Worm (Caenorhabditis elegans) whole organism, midembryonic: ENCODE data around the gene irld-24.

ENCODE experiments used
- T22C8.4 ChIP-seq: fragments of 200-800 bp; sonication (Bioruptor generic); IDR thresholded peaks from 2 replicates; pipeline ENCODE4 v1.3.6; 2022; ENCODE audit warnings: missing genetic modification characterization, missing compliant biosample characterization
- cog-1 ChIP-seq: sonication (generic microtip); optimal IDR thresholded peaks from 2 replicates; lab custom pipeline; 2016; ENCODE audit warnings: missing genetic modification characterization, missing compliant biosample characterization
- klf-2 ChIP-seq: fragments of 200-800 bp; sonication (Bioruptor generic); conservative IDR thresholded peaks from 2 replicates; pipeline ENCODE4 v1.3.6; 2022; ENCODE audit warnings: missing genetic modification reagents, missing genetic modification characterization, missing compliant biosample characterization
- med-1 ChIP-seq: sonication (generic microtip); optimal IDR thresholded peaks from 2 replicates; lab custom pipeline; 2017; ENCODE audit warnings: missing genetic modification characterization, mild to moderate bottlenecking, missing compliant biosample characterization, antibody characterized with exemption, missing genetic modification reagents; ENCODE audit not compliant: insufficient read depth
- ref-1 ChIP-seq: fragments of 200-800 bp; sonication (Bioruptor generic); conservative IDR thresholded peaks from 2 replicates; pipeline ENCODE4 v1.3.6; 2022; ENCODE audit warnings: missing genetic modification reagents, missing genetic modification characterization, missing compliant biosample characterization
- tab-1 ChIP-seq: fragments of 200-800 bp; sonication (Bioruptor generic); IDR thresholded peaks from 2 replicates; pipeline ENCODE4 v1.3.6; 2022; ENCODE audit warnings: missing genetic modification characterization, missing compliant biosample characterization

DNA sequence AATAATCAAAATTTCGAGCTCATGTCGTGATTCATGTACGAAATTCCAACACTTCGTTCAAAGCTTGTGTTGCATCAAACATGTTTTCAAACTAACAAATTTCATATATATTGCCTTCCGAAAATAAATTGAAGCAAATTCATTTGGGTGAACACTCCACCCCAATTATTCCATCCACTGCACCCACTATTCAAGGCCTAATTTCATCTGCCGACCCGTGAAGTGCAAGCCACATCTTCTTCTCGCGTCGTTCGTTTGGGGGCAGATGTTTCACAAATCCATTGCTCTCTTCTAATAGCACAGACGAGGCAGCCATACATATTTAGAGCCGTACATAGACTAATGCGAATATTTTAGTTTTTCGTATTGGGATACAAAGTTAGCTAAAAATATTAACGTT lies 42.2 kb upstream of the irld-24 start:
- TF ChIP-seq klf-2 (no peak), cog-1 (tag; lab: Kevin White, UChicago) (no peak), ref-1 (GFP tag; lab: Robert Waterston, UW) (no peak), med-1 (GFP tag; lab: Kevin White, UChicago) (no peak), tab-1 (GFP tag; lab: Robert Waterston, UW) (no peak), T22C8.4 (no peak)
